Worm (Caenorhabditis elegans): ENCODE measurements around the gene K01C8.2.

DNA sequence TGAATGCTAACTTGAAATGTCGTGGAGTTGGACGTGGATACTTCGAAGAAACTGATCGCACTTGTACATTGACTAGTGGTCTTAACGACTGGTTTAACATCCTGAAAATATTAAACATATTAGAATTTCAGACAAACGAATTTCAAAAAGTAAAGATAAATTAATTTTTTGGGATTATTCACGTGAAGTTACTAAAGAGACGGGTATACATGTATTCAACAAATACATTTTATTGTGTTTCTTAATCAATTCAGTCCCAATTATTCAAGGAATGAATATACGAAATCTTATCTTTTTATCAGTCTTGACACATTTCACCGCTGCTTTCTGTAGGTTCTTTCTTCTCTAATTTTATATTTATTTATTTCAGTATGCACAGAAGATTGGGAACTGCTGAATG, 9.2 kb upstream of the K01C8.2 start, which contains the start of the genes mrpl-10 and clec-142:
- TF ChIP-seq nhr-77 (tag; optimal IDR thresholded peaks at IDR 0.05) (no peak), ama-1 (optimal IDR thresholded peaks at IDR 0.05) (no peak), unc-39 (tag; optimal IDR thresholded peaks at IDR 0.05) (no peak), nhr-25 (tag; optimal IDR thresholded peaks at IDR 0.05) (no peak), ztf-4 (tag; optimal IDR thresholded peaks at IDR 0.05) (no peak), nhr-237 (tag; optimal IDR thresholded peaks at IDR 0.05) (no peak), sma-9 (GFP tag; optimal IDR thresholded peaks at IDR 0.05) (no peak), sma-9 (tag; optimal IDR thresholded peaks at IDR 0.05) (no peak), lin-11 (tag; optimal IDR thresholded peaks at IDR 0.05) (no peak), zag-1 (tag; optimal IDR thresholded peaks at IDR 0.05) (no peak), ceh-82 (tag; optimal IDR thresholded peaks at IDR 0.05) (no peak), lin-13 (GFP tag; optimal IDR thresholded peaks at IDR 0.05) (no peak), mdl-1 (tag; optimal IDR thresholded peaks at IDR 0.05) (no peak), mab-5 (tag; optimal IDR thresholded peaks at IDR 0.05) (no peak), C34F6.9 (tag; optimal IDR thresholded peaks at IDR 0.05) (no peak)

Data from whole organism, L2 larva.